Fruit fly (Drosophila melanogaster): ENCODE measurements around the gene ey.

Gene ey

DNA sequence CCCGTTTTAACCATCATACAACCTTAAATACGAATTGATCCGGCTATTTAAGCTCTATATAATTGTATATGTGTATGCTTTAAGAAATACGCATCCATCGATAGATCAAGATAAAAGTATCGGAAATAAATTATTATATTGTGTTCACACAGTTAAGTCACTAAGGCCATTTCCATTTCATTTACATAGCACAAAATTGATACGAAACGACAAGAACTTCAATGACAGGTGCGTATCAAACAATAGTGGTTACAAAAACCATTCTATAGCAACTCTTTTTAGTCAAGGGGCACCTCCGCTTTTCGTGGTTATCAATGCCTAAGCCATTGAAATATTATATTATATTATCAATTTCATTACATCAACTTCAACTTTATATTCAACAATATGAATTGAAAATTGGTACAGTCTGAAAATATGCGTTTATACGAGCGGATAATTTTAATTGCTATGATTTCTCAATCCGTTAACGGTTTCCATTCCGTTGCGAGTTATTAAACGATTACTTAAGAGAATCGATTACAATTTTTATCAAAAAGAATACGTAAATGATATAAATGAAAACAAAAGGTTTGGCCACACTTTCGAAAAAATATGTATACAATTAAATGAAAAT, 34.3 kb upstream of the ey start, which contains the start of the genes CG46466 and Slip1 (continued):
- TF ChIP-seq D19A (tag; optimal IDR thresholded peaks at IDR 0.05) (peak; percentile 36), tx (GFP tag; optimal IDR thresholded peaks at IDR 0.05) (no peak), Sox102F (GFP tag; optimal IDR thresholded peaks at IDR 0.05) (no peak), her (GFP tag; optimal IDR thresholded peaks at IDR 0.05) (no peak), Scr (GFP tag; IDR thresholded peaks at IDR 0.05; ENCODE audit: partially characterized antibody) (peak; percentile 34; the same call in 1 of the 2 replicates), dysf (GFP tag; IDR thresholded peaks at IDR 0.05) (no peak), chm (GFP tag; IDR thresholded peaks at IDR 0.05) (no peak), fd96Cb (tag; optimal IDR thresholded peaks at IDR 0.05) (no peak), hkb (optimal IDR thresholded peaks at IDR 0.05) (no peak), hkb (GFP tag; IDR thresholded peaks at IDR 0.05) (no peak), en (GFP tag; optimal IDR thresholded peaks at IDR 0.05) (no peak), CG12155 (GFP tag; optimal IDR thresholded peaks at IDR 0.05) (peak; percentile 13), salm (tag; optimal IDR thresholded peaks at IDR 0.05) (no peak), seq (GFP tag; IDR thresholded peaks at IDR 0.05) (no peak), CG14667 (GFP tag; IDR thresholded peaks at IDR 0.05) (no peak), Blimp-1 (GFP tag; optimal IDR thresholded peaks at IDR 0.05) (no peak), Rfx (GFP tag; IDR thresholded peaks at IDR 0.05) (no peak), CG16815 (GFP tag; optimal IDR thresholded peaks at IDR 0.05) (no peak), zfh2 (GFP tag; optimal IDR thresholded peaks at IDR 0.05) (peak; percentile 13), CG1602 (GFP tag; optimal IDR thresholded peaks at IDR 0.05) (no peak), Doc3 (GFP tag; IDR thresholded peaks at IDR 0.05; ENCODE audit: partially characterized antibody) (no peak), jigr1 (GFP tag; IDR thresholded peaks at IDR 0.05) (no peak), CG6254 (GFP tag; optimal IDR thresholded peaks at IDR 0.05) (no peak), ap (GFP tag; IDR thresholded peaks at IDR 0.05) (no peak), chn (GFP tag; optimal IDR thresholded peaks at IDR 0.05) (no peak), nerfin-1 (tag; optimal IDR thresholded peaks at IDR 0.05) (no peak), CG9817 (tag; optimal IDR thresholded peaks at IDR 0.05) (no peak), CkIIα-i1 (GFP tag; IDR thresholded peaks at IDR 0.05) (no peak), CG12659 (GFP tag; optimal IDR thresholded peaks at IDR 0.05) (peak; percentile 52), CG2712 (tag; optimal IDR thresholded peaks at IDR 0.05) (peak; percentile 28), Optix (GFP tag; IDR thresholded peaks at IDR 0.05) (no peak), D19B (GFP tag; optimal IDR thresholded peaks at IDR 0.05) (no peak), CG11398 (GFP tag; optimal IDR thresholded peaks at IDR 0.05) (no peak), ems (GFP tag; optimal IDR thresholded peaks at IDR 0.05) (no peak), org-1 (GFP tag; optimal IDR thresholded peaks at IDR 0.05) (no peak), CG5245 (GFP tag; optimal IDR thresholded peaks at IDR 0.05) (no peak), sqz (GFP tag; optimal IDR thresholded peaks at IDR 0.05) (no peak), HHEX (GFP tag; optimal IDR thresholded peaks at IDR 0.05) (no peak), Asciz (GFP tag; optimal IDR thresholded peaks at IDR 0.05) (no peak), CG7928 (GFP tag; optimal IDR thresholded peaks at IDR 0.05) (no peak), ssp (GFP tag; IDR thresholded peaks at IDR 0.05) (peak; percentile 97), CG31224 (GFP tag; IDR thresholded peaks at IDR 0.05) (no peak), zf30C (GFP tag; optimal IDR thresholded peaks at IDR 0.05) (no peak), Antp (GFP tag; optimal IDR thresholded peaks at IDR 0.05) (no peak), ind (GFP tag; optimal IDR thresholded peaks at IDR 0.05) (peak; percentile 47), sna (GFP tag; IDR thresholded peaks at IDR 0.05; ENCODE audit: partially characterized antibody) (no peak), z (GFP tag; IDR thresholded peaks at IDR 0.05) (no peak), MESR4 (GFP tag; optimal IDR thresholded peaks at IDR 0.05) (no peak), CG33213 (GFP tag; optimal IDR thresholded peaks at IDR 0.05) (no peak), Dref (GFP tag; IDR thresholded peaks at IDR 0.05) (peak; percentile 61), pnt (GFP tag; optimal IDR thresholded peaks at IDR 0.05) (peak; percentile 13), Adf1 (GFP tag; IDR thresholded peaks at IDR 0.05) (no peak)
